Worm (Caenorhabditis elegans) whole organism, L2 larva: Measurements from ENCODE around the gene srh-42.

ENCODE experiments used
- R02D3.7 ChIP-seq: fragments of 150-350 bp; optimal IDR thresholded peaks from 2 replicates; lab custom pipeline; 2014; ENCODE audit warnings: missing biosample characterization, missing genetic modification characterization
- ZK546.5 ChIP-seq: sonication (generic microtip); optimal IDR thresholded peaks from 2 replicates; lab custom pipeline; 2017; ENCODE audit warnings: missing biosample characterization, missing genetic modification characterization
- lin-39 ChIP-seq: fragments of 150-350 bp; optimal IDR thresholded peaks from 2 replicates; lab custom pipeline; 2014; ENCODE audit warnings: missing biosample characterization, missing genetic modification reagents, missing genetic modification characterization
- ztf-11 ChIP-seq: sonication (generic microtip); optimal IDR thresholded peaks from 2 replicates; lab custom pipeline; 2017; ENCODE audit warnings: missing biosample characterization, missing genetic modification characterization

DNA sequence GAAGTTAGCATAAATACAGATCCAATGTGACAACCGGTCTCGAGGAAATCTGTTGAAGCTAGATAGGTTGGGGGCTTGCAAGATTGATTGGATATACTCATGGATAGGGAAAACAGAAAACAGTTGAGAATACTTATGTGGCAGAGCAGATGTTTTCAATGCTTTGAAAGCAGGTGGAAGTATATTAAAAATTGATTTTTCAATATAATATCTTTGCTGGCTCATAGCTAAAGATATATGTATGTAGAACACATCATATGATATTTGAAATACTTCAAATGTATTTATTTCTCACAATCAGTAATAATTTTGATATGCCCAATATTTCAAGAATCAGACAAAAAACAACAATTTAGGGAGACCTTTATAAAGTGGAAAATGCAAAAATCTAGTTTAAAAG lies 1.6 kb downstream of the srh-42 start, which contains the start of gene srh-41:
- TF ChIP-seq ZK546.5 (tag; lab: Kevin White, UChicago): no peak
- TF ChIP-seq lin-39 (tag; lab: Kevin White, UChicago): no peak
- TF ChIP-seq ztf-11 (tag; lab: Kevin White, UChicago): no peak
- no peak for TF ChIP-seq R02D3.7 (tag; lab: Kevin White, UChicago)
